Fruit fly (Drosophila melanogaster): ENCODE results near the gene CG46306.

dm6 chrX:16833097-16833496, 2.2 kb downstream of the CG46306 start:
- TF ChIP-seq insv (optimal IDR thresholded peaks at IDR 0.05) (no peak), psq (optimal IDR thresholded peaks at IDR 0.05) (no peak), Myc (optimal IDR thresholded peaks at IDR 0.05) (no peak), Sin3A (optimal IDR thresholded peaks at IDR 0.05) (no peak), h (optimal IDR thresholded peaks at IDR 0.05) (no peak), ttk (optimal IDR thresholded peaks at IDR 0.05) (no peak)
